Worm (Caenorhabditis elegans) whole organism, L1 larva: ENCODE results near the gene R07E3.6.
A peak's percentile ranks its signal among the peaks of the same experiment; 100 is the strongest.

Source experiments
- F16B12.6 ChIP-seq: fragments of 150-350 bp; optimal IDR thresholded peaks from 2 replicates; lab custom pipeline; 2014; ENCODE audit warnings: missing biosample characterization, missing genetic modification characterization
- aha-1 ChIP-seq: fragments of 150-350 bp; optimal IDR thresholded peaks from 2 replicates; lab custom pipeline; 2014; ENCODE audit warnings: missing biosample characterization, missing genetic modification characterization
- ama-1 ChIP-seq: fragments of 150-350 bp; optimal IDR thresholded peaks from 2 replicates; lab custom pipeline; 2014
- blmp-1 ChIP-seq: fragments of 150-350 bp; optimal IDR thresholded peaks from 2 replicates; lab custom pipeline; 2014; ENCODE audit warnings: missing biosample characterization, missing genetic modification characterization
- ceh-82 ChIP-seq, 3 experiments: fragments of 150-350 bp in 1 of 3; sonication (generic microtip) in 2 of 3; optimal IDR thresholded peaks; 2 replicates each; lab custom pipeline; 2014 to 2017; ENCODE audit warnings: missing biosample characterization in 3 of 3, missing genetic modification characterization in 3 of 3
- ceh-88 ChIP-seq: fragments of 200-800 bp; sonication (Bioruptor generic); IDR thresholded peaks from 2 replicates; pipeline ENCODE4 v1.3.6; 2022; ENCODE audit warnings: missing genetic modification characterization, missing compliant biosample characterization
- dsc-1 ChIP-seq: sonication (generic microtip); optimal IDR thresholded peaks from 2 replicates; lab custom pipeline; 2016; ENCODE audit warnings: mild to moderate bottlenecking, missing genetic modification characterization, missing compliant biosample characterization
- egl-13 ChIP-seq: sonication (generic microtip); optimal IDR thresholded peaks from 2 replicates; lab custom pipeline; 2016; ENCODE audit warnings: missing genotype, missing genetic modification reagents, missing genetic modification characterization, missing compliant biosample characterization
- elt-3 ChIP-seq, 6 experiments: fragments of 150-350 bp in 1 of 6; sonication (generic microtip); optimal IDR thresholded peaks; 2 replicates each; lab custom pipeline; 2017 to 2018; ENCODE audit warnings: missing biosample characterization in 6 of 6, missing genetic modification characterization in 6 of 6, inconsistent platforms in 1 of 6
- ets-5 ChIP-seq: fragments of 200-800 bp; sonication (Bioruptor generic); IDR thresholded peaks from 2 replicates; pipeline ENCODE4 v1.3.6; 2022; ENCODE audit warnings: missing genetic modification characterization, missing compliant biosample characterization
- fkh-10 ChIP-seq: sonication (generic microtip); optimal IDR thresholded peaks from 2 replicates; lab custom pipeline; 2017; ENCODE audit warnings: missing biosample characterization, missing genetic modification reagents, missing genetic modification characterization
- fkh-8 ChIP-seq: sonication (generic microtip); optimal IDR thresholded peaks from 2 replicates; lab custom pipeline; 2016; ENCODE audit warnings: mild to moderate bottlenecking, missing genetic modification characterization, missing compliant biosample characterization
- grh-1 ChIP-seq: fragments of 200-800 bp; sonication (Bioruptor generic); IDR thresholded peaks from 2 replicates; pipeline ENCODE4 v1.3.6; 2022; ENCODE audit warnings: missing genetic modification reagents, missing genetic modification characterization, missing compliant biosample characterization
- hlh-17 ChIP-seq: fragments of 200-800 bp; sonication (Bioruptor generic); optimal IDR thresholded peaks from 2 replicates; lab custom pipeline; 2018; ENCODE audit warnings: missing genetic modification characterization, mild to moderate bottlenecking, missing compliant biosample characterization, moderate library complexity, borderline replicate concordance
- hpl-2 ChIP-seq: fragments of 150-350 bp; optimal IDR thresholded peaks from 2 replicates; lab custom pipeline; 2014; ENCODE audit warnings: missing biosample characterization, missing genetic modification reagents, missing genetic modification characterization
- irx-1 ChIP-seq: sonication (generic microtip); optimal IDR thresholded peaks from 2 replicates; lab custom pipeline; 2016; ENCODE audit warnings: missing genetic modification characterization, missing compliant biosample characterization
- isw-1 ChIP-seq: fragments of 200-800 bp; sonication (Bioruptor generic); IDR thresholded peaks from 2 replicates; pipeline ENCODE4 v1.3.6; 2022; ENCODE audit warnings: missing genetic modification characterization, missing compliant biosample characterization
- jun-1 ChIP-seq: fragments of 150-350 bp; optimal IDR thresholded peaks from 2 replicates; lab custom pipeline; 2014; ENCODE audit warnings: missing biosample characterization, missing genetic modification reagents, missing genetic modification characterization
- lin-15B ChIP-seq: fragments of 150-350 bp; sonication (generic microtip); optimal IDR thresholded peaks from 3 replicates; lab custom pipeline; 2014; ENCODE audit warnings: missing biosample characterization, missing genetic modification characterization
- lin-35 ChIP-seq, 2 experiments: fragments of 150-350 bp; optimal IDR thresholded peaks; 2 replicates each; lab custom pipeline; 2014; ENCODE audit warnings: missing biosample characterization in 2 of 2, missing genetic modification characterization in 2 of 2, missing genetic modification reagents in 2 of 2
- lir-3 ChIP-seq: sonication (generic microtip); optimal IDR thresholded peaks from 2 replicates; lab custom pipeline; 2016; ENCODE audit warnings: mild to moderate bottlenecking, missing genetic modification characterization, moderate library complexity, missing compliant biosample characterization; ENCODE audit not compliant: poor library complexity
- mab-9 ChIP-seq: fragments of 200-800 bp; sonication (Bioruptor generic); IDR thresholded peaks from 2 replicates; pipeline ENCODE4 v1.3.6; 2022; ENCODE audit warnings: missing genetic modification reagents, missing genetic modification characterization, missing compliant biosample characterization
- mdl-1 ChIP-seq, 2 experiments: fragments of 150-350 bp; optimal IDR thresholded peaks; 2 replicates each; lab custom pipeline; 2014 to 2017; ENCODE audit warnings: missing biosample characterization in 2 of 2, missing genetic modification characterization in 2 of 2, inconsistent platforms in 1 of 2
- mef-2 ChIP-seq: fragments of 150-350 bp; optimal IDR thresholded peaks from 2 replicates; lab custom pipeline; 2014; ENCODE audit warnings: missing biosample characterization, missing genetic modification characterization
- nhr-11 ChIP-seq: fragments of 150-350 bp; optimal IDR thresholded peaks from 2 replicates; lab custom pipeline; 2014; ENCODE audit warnings: missing biosample characterization, missing genetic modification characterization
- nhr-12 ChIP-seq: sonication (generic microtip); optimal IDR thresholded peaks from 2 replicates; lab custom pipeline; 2017; ENCODE audit warnings: missing biosample characterization, missing genetic modification characterization
- nhr-20 ChIP-seq: sonication (generic microtip); optimal IDR thresholded peaks from 2 replicates; lab custom pipeline; 2016; ENCODE audit warnings: mild to moderate bottlenecking, missing genetic modification characterization, missing compliant biosample characterization
- nhr-47 ChIP-seq: sonication (generic microtip); optimal IDR thresholded peaks from 2 replicates; lab custom pipeline; 2016; ENCODE audit warnings: mild to moderate bottlenecking, missing genetic modification characterization, moderate library complexity, missing compliant biosample characterization
- nhr-71 ChIP-seq: sonication (generic microtip); optimal IDR thresholded peaks from 2 replicates; lab custom pipeline; 2016; ENCODE audit warnings: mild to moderate bottlenecking, missing genetic modification characterization, moderate library complexity, missing compliant biosample characterization
- nhr-77 ChIP-seq: fragments of 150-350 bp; optimal IDR thresholded peaks from 2 replicates; lab custom pipeline; 2014; ENCODE audit warnings: missing biosample characterization, missing genetic modification characterization
- nhr-85 ChIP-seq: sonication (generic microtip); peaks from one replicate; lab custom pipeline; 2016; ENCODE audit warnings: missing genetic modification characterization, inconsistent platforms, missing compliant biosample characterization
- nhr-90 ChIP-seq: sonication (generic microtip); optimal IDR thresholded peaks from 2 replicates; lab custom pipeline; 2016; ENCODE audit warnings: mild to moderate bottlenecking, missing genetic modification characterization, missing compliant biosample characterization; ENCODE audit not compliant: poor library complexity
- pag-3 ChIP-seq: sonication (generic microtip); optimal IDR thresholded peaks from 2 replicates; lab custom pipeline; 2017; ENCODE audit warnings: missing genetic modification characterization, mild to moderate bottlenecking, missing compliant biosample characterization, antibody characterized with exemption, borderline replicate concordance; ENCODE audit not compliant: insufficient read depth
- pax-3 ChIP-seq: fragments of 200-800 bp; sonication (Bioruptor generic); optimal IDR thresholded peaks from 2 replicates; lab custom pipeline; 2018; ENCODE audit warnings: mild to moderate bottlenecking, missing genetic modification characterization, moderate library complexity, missing compliant biosample characterization
- pqm-1 ChIP-seq: sonication (generic microtip); optimal IDR thresholded peaks from 3 replicates; lab custom pipeline; 2017; ENCODE audit warnings: missing biosample characterization, missing genetic modification characterization
- rnt-1 ChIP-seq: sonication (generic microtip); optimal IDR thresholded peaks from 2 replicates; lab custom pipeline; 2016; ENCODE audit warnings: mild to moderate bottlenecking, missing genetic modification characterization, moderate library complexity, missing compliant biosample characterization
- skn-1 ChIP-seq: fragments of 150-350 bp; optimal IDR thresholded peaks from 2 replicates; lab custom pipeline; 2014; ENCODE audit warnings: missing biosample characterization, missing genetic modification characterization
- snu-23 ChIP-seq: sonication (generic microtip); optimal IDR thresholded peaks from 2 replicates; lab custom pipeline; 2016; ENCODE audit warnings: missing genetic modification characterization, missing compliant biosample characterization
- sox-4 ChIP-seq: sonication (generic microtip); optimal IDR thresholded peaks from 2 replicates; lab custom pipeline; 2016; ENCODE audit warnings: missing genetic modification characterization, missing compliant biosample characterization
- sptf-1 ChIP-seq: fragments of 150-350 bp; optimal IDR thresholded peaks from 2 replicates; lab custom pipeline; 2014; ENCODE audit warnings: missing biosample characterization, missing genetic modification characterization
- swsn-7 ChIP-seq: sonication (generic microtip); optimal IDR thresholded peaks from 2 replicates; lab custom pipeline; 2016; ENCODE audit warnings: missing genetic modification characterization, missing compliant biosample characterization
- tbx-2 ChIP-seq: sonication (generic microtip); optimal IDR thresholded peaks from 2 replicates; lab custom pipeline; 2016; ENCODE audit warnings: missing genetic modification characterization, missing compliant biosample characterization
- tlp-1 ChIP-seq: fragments of 150-350 bp; optimal IDR thresholded peaks from 2 replicates; lab custom pipeline; 2014; ENCODE audit warnings: missing biosample characterization, missing genetic modification characterization
- unc-130 ChIP-seq: fragments of 150-350 bp; optimal IDR thresholded peaks from 2 replicates; lab custom pipeline; 2017; ENCODE audit warnings: missing biosample characterization, missing genetic modification characterization, inconsistent platforms
- xbp-1 ChIP-seq: sonication (generic microtip); optimal IDR thresholded peaks from 2 replicates; lab custom pipeline; 2016; ENCODE audit warnings: missing genetic modification characterization, missing compliant biosample characterization
- ztf-11 ChIP-seq, 2 experiments: sonication (generic microtip); optimal IDR thresholded peaks; 2 replicates each; lab custom pipeline; 2016 to 2017; ENCODE audit warnings: missing genetic modification characterization in 2 of 2, missing biosample characterization in 1 of 2, missing compliant biosample characterization in 1 of 2

R07E3.6 gene

ce11 chrX:10327323-10328022 is 10.0 kb downstream of the R07E3.6 start, which contains the start of gene acl-5 (continued):
- TF ChIP-seq F16B12.6 (tag; lab: Kevin White, UChicago) (no peak), tlp-1 (tag; lab: Kevin White, UChicago) (no peak), pqm-1 (tag; lab: Kevin White, UChicago) (no peak), ets-5 (GFP tag; lab: Robert Waterston, UW) (no peak), grh-1 (no peak), nhr-11 (tag; lab: Kevin White, UChicago) (no peak), snu-23 (GFP tag; lab: Kevin White, UChicago) (peak; percentile 9), lir-3 (tag; lab: Kevin White, UChicago) (no peak), pag-3 (tag; lab: Kevin White, UChicago) (no peak), ceh-82 (tag; optimal IDR thresholded peaks at IDR 0.05; lab: Kevin White, UChicago) (no peak), elt-3 (tag; optimal IDR thresholded peaks at IDR 0.05; lab: Kevin White, UChicago) (peak in 2 of 6 experiments; percentile 1 to 76), fkh-8 (no peak), pax-3 (tag; lab: Kevin White, UChicago) (no peak), egl-13 (tag; lab: Kevin White, UChicago) (no peak), lin-15B (tag; lab: Kevin White, UChicago) (no peak), mab-9 (GFP tag; lab: Robert Waterston, UW) (no peak), nhr-12 (tag; lab: Kevin White, UChicago) (no peak), swsn-7 (tag; lab: Kevin White, UChicago) (no peak), xbp-1 (tag; lab: Kevin White, UChicago) (no peak), nhr-71 (tag; lab: Kevin White, UChicago) (peak; percentile 17), irx-1 (tag; lab: Kevin White, UChicago) (no peak), jun-1 (tag; lab: Kevin White, UChicago) (no peak), dsc-1 (tag; lab: Kevin White, UChicago) (no peak), mef-2 (no peak), skn-1 (tag; lab: Kevin White, UChicago) (no peak), nhr-85 (tag; lab: Kevin White, UChicago) (peak; percentile 59), nhr-90 (no peak)

ce11 chrX:10332035-10332614 is 14.6 kb downstream of the R07E3.6 start:
- TF ChIP-seq nhr-71 (tag; lab: Kevin White, UChicago) (peak; percentile 74), nhr-20 (peak; percentile 65), ets-5 (GFP tag; lab: Robert Waterston, UW) (no peak), nhr-11 (tag; lab: Kevin White, UChicago) (no peak), fkh-10 (GFP tag; lab: Kevin White, UChicago) (no peak), rnt-1 (tag; lab: Kevin White, UChicago) (peak; percentile 72), tbx-2 (tag; lab: Kevin White, UChicago) (peak; percentile 39), xbp-1 (tag; lab: Kevin White, UChicago) (no peak), isw-1 (GFP tag; lab: Robert Waterston, UW) (no peak), nhr-77 (tag; lab: Kevin White, UChicago) (peak; percentile 44), pqm-1 (tag; lab: Kevin White, UChicago) (no peak), ceh-82 (tag; optimal IDR thresholded peaks at IDR 0.05; lab: Kevin White, UChicago) (peak in 1 of 3 experiments; percentile 15), skn-1 (tag; lab: Kevin White, UChicago) (peak; percentile 78), egl-13 (tag; lab: Kevin White, UChicago) (no peak), blmp-1 (peak; percentile 48), mdl-1 (tag; optimal IDR thresholded peaks at IDR 0.05; lab: Kevin White, UChicago) (peak in 1 of 2 experiments; percentile 38), ama-1 (lab: Kevin White, UChicago) (no peak), jun-1 (tag; lab: Kevin White, UChicago) (peak; percentile 31), snu-23 (GFP tag; lab: Kevin White, UChicago) (peak; percentile 43), mab-9 (GFP tag; lab: Robert Waterston, UW) (no peak), ceh-88 (GFP tag; lab: Robert Waterston, UW) (no peak), nhr-90 (peak; percentile 15), lin-15B (tag; lab: Kevin White, UChicago) (no peak), aha-1 (tag; lab: Kevin White, UChicago) (no peak), sptf-1 (no peak), unc-130 (tag; lab: Kevin White, UChicago) (peak; percentile 5), nhr-85 (tag; lab: Kevin White, UChicago) (peak; percentile 89), hlh-17 (GFP tag; lab: Kevin White, UChicago) (no peak), hpl-2 (GFP tag; lab: Kevin White, UChicago) (no peak), nhr-47 (tag; lab: Kevin White, UChicago) (peak; percentile 25), lin-35 (GFP tag; optimal IDR thresholded peaks at IDR 0.05; lab: Kevin White, UChicago) (peak in 1 of 2 experiments; percentile 14), swsn-7 (tag; lab: Kevin White, UChicago) (no peak), sox-4 (tag; lab: Kevin White, UChicago) (no peak), ztf-11 (tag; optimal IDR thresholded peaks at IDR 0.05; lab: Kevin White, UChicago) (no peak), dsc-1 (tag; lab: Kevin White, UChicago) (peak; percentile 29)
